Worm (Caenorhabditis elegans) whole organism, young adult: Measurements from ENCODE around the gene T20G5.13.
A peak's percentile ranks its signal among the peaks of the same experiment; 100 is the strongest.

ENCODE experiments used
- B0035.1 ChIP-seq: sonication (generic microtip); optimal IDR thresholded peaks from 2 replicates; lab custom pipeline; 2016; ENCODE audit warnings: missing genetic modification characterization, mild to moderate bottlenecking, missing compliant biosample characterization, missing genotype, missing genetic modification reagents
- F49E8.2 ChIP-seq: sonication (generic microtip); optimal IDR thresholded peaks from 3 replicates; lab custom pipeline; 2017; ENCODE audit warnings: missing genetic modification characterization, mild to moderate bottlenecking, missing compliant biosample characterization, antibody characterized with exemption, moderate library complexity; ENCODE audit not compliant: insufficient read depth
- F52B5.7 ChIP-seq: sonication (generic microtip); optimal IDR thresholded peaks from 2 replicates; lab custom pipeline; 2016; ENCODE audit warnings: mild to moderate bottlenecking, missing genetic modification characterization, missing compliant biosample characterization
- F57A8.1 ChIP-seq: fragments of 200-800 bp; sonication (Bioruptor generic); optimal IDR thresholded peaks from 2 replicates; lab custom pipeline; 2018; ENCODE audit warnings: mild to moderate bottlenecking, missing genetic modification characterization, moderate library complexity, missing compliant biosample characterization
- F57C9.4 ChIP-seq: sonication (generic microtip); optimal IDR thresholded peaks from 2 replicates; lab custom pipeline; 2017; ENCODE audit warnings: mild to moderate bottlenecking, missing genetic modification characterization, missing compliant biosample characterization
- Y95B8A.8 ChIP-seq: fragments of 200-800 bp; sonication (Bioruptor generic); IDR thresholded peaks from 2 replicates; pipeline ENCODE4 v1.3.6; 2022; ENCODE audit warnings: missing genetic modification reagents, missing genetic modification characterization, missing compliant biosample characterization
- ZK185.1 ChIP-seq: sonication (generic microtip); optimal IDR thresholded peaks from 2 replicates; lab custom pipeline; 2016; ENCODE audit warnings: mild to moderate bottlenecking, missing genetic modification characterization, missing compliant biosample characterization; ENCODE audit not compliant: poor library complexity, severe bottlenecking
- akir-1 ChIP-seq: fragments of 200-800 bp; sonication (Bioruptor generic); optimal IDR thresholded peaks from 2 replicates; lab custom pipeline; 2018; ENCODE audit warnings: mild to moderate bottlenecking, missing genetic modification characterization, moderate library complexity, missing compliant biosample characterization
- ama-1 ChIP-seq, 3 experiments: fragments of 150-350 bp in 1 of 3; sonication (generic microtip) in 2 of 3; optimal IDR thresholded peaks; 2 replicates each; lab custom pipeline; 2014 to 2018; ENCODE audit warnings: missing biosample characterization in 2 of 3, missing genetic modification characterization in 2 of 3, missing genetic modification reagents in 2 of 3
- ccch-3 ChIP-seq: fragments of 200-800 bp; sonication (Bioruptor generic); optimal IDR thresholded peaks from 2 replicates; lab custom pipeline; 2018; ENCODE audit warnings: mild to moderate bottlenecking, missing genetic modification characterization, missing compliant biosample characterization
- ceh-40 ChIP-seq: fragments of 200-800 bp; sonication (Bioruptor generic); IDR thresholded peaks from 2 replicates; pipeline ENCODE4 v1.3.6; 2022; ENCODE audit warnings: missing genetic modification characterization, missing compliant biosample characterization
- ceh-91 ChIP-seq: fragments of 200-800 bp; sonication (Bioruptor generic); IDR thresholded peaks from 2 replicates; pipeline ENCODE4 v1.3.6; 2022; ENCODE audit warnings: missing genetic modification reagents, missing genetic modification characterization, missing compliant biosample characterization
- chd-7 ChIP-seq: sonication (generic microtip); optimal IDR thresholded peaks from 2 replicates; lab custom pipeline; 2016; ENCODE audit warnings: mild to moderate bottlenecking, missing genetic modification characterization, moderate library complexity, missing compliant biosample characterization
- die-1 ChIP-seq: sonication (generic microtip); optimal IDR thresholded peaks from 2 replicates; lab custom pipeline; 2016; ENCODE audit warnings: missing genotype, mild to moderate bottlenecking, missing genetic modification characterization, missing compliant biosample characterization
- dpff-1 ChIP-seq: sonication (generic microtip); optimal IDR thresholded peaks from 2 replicates; lab custom pipeline; 2017; ENCODE audit warnings: mild to moderate bottlenecking, missing genetic modification characterization, missing compliant biosample characterization
- dpl-1 ChIP-seq: fragments of 150-350 bp; optimal IDR thresholded peaks from 2 replicates; lab custom pipeline; 2014; ENCODE audit warnings: missing biosample characterization, missing genetic modification reagents, missing genetic modification characterization
- efl-1 ChIP-seq: fragments of 150-350 bp; optimal IDR thresholded peaks from 2 replicates; lab custom pipeline; 2014; ENCODE audit warnings: missing biosample characterization, missing genetic modification reagents, missing genetic modification characterization
- ekl-4 ChIP-seq: fragments of 200-800 bp; sonication (Bioruptor generic); IDR thresholded peaks from 2 replicates; pipeline ENCODE4 v1.3.6; 2022; ENCODE audit warnings: missing genetic modification reagents, missing genetic modification characterization, missing compliant biosample characterization
- gei-17 ChIP-seq: fragments of 200-800 bp; sonication (Bioruptor generic); optimal IDR thresholded peaks from 2 replicates; lab custom pipeline; 2018; ENCODE audit warnings: mild to moderate bottlenecking, missing genetic modification characterization, missing compliant biosample characterization
- hmg-1.2 ChIP-seq: fragments of 200-800 bp; sonication (Bioruptor generic); IDR thresholded peaks from 2 replicates; pipeline ENCODE4 v1.3.6; 2022; ENCODE audit warnings: missing genetic modification reagents, missing genetic modification characterization, missing compliant biosample characterization
- hsf-1 ChIP-seq: fragments of 200-800 bp; sonication (Bioruptor generic); IDR thresholded peaks from 2 replicates; pipeline ENCODE4 v1.3.6; 2022; ENCODE audit warnings: missing genetic modification reagents, missing genetic modification characterization, missing compliant biosample characterization
- lin-35 ChIP-seq, 3 experiments: fragments of 150-350 bp in 2 of 3; sonication (generic microtip) in 1 of 3; optimal IDR thresholded peaks; 2 replicates each; lab custom pipeline; 2014 to 2018; ENCODE audit warnings: missing biosample characterization in 3 of 3, missing genetic modification characterization in 3 of 3, missing genetic modification reagents in 3 of 3
- madf-3 ChIP-seq: fragments of 200-800 bp; sonication (Bioruptor generic); IDR thresholded peaks from 2 replicates; pipeline ENCODE4 v1.3.6; 2022; ENCODE audit warnings: missing genetic modification reagents, missing genetic modification characterization, missing compliant biosample characterization
- madf-8 ChIP-seq: fragments of 200-800 bp; sonication (Bioruptor generic); conservative IDR thresholded peaks from 2 replicates; pipeline ENCODE4 v1.3.6; 2022; ENCODE audit warnings: missing genetic modification reagents, missing genetic modification characterization, missing compliant biosample characterization
- mcd-1 ChIP-seq: fragments of 200-800 bp; sonication (Bioruptor generic); IDR thresholded peaks from 2 replicates; pipeline ENCODE4 v1.3.6; 2022; ENCODE audit warnings: missing genetic modification reagents, missing genetic modification characterization, missing compliant biosample characterization
- nfya-1 ChIP-seq: sonication (generic microtip); optimal IDR thresholded peaks from 2 replicates; lab custom pipeline; 2017; ENCODE audit warnings: antibody characterized with exemption, missing compliant biosample characterization, missing genetic modification characterization, borderline replicate concordance; ENCODE audit not compliant: insufficient read depth
- nhr-27 ChIP-seq: fragments of 200-800 bp; sonication (Bioruptor generic); optimal IDR thresholded peaks from 2 replicates; lab custom pipeline; 2018; ENCODE audit warnings: mild to moderate bottlenecking, missing genetic modification characterization, moderate library complexity, missing compliant biosample characterization
- nhr-90 ChIP-seq: sonication (generic microtip); optimal IDR thresholded peaks from 2 replicates; lab custom pipeline; 2016; ENCODE audit warnings: missing genotype, mild to moderate bottlenecking, missing genetic modification characterization, missing compliant biosample characterization
- repo-1 ChIP-seq: sonication (generic microtip); optimal IDR thresholded peaks from 2 replicates; lab custom pipeline; 2017; ENCODE audit warnings: mild to moderate bottlenecking, missing genetic modification characterization, missing compliant biosample characterization
- rpc-1 ChIP-seq, 2 experiments: fragments of 150-350 bp in 1 of 2; sonication (generic microtip) in 1 of 2; optimal IDR thresholded peaks; 2 replicates each; lab custom pipeline; 2014 to 2018; ENCODE audit warnings: missing biosample characterization in 1 of 2, missing genetic modification characterization in 1 of 2, missing genetic modification reagents in 1 of 2, missing genotype in 1 of 2
- snpc-1.3 ChIP-seq: sonication (generic microtip); optimal IDR thresholded peaks from 2 replicates; lab custom pipeline; 2017; ENCODE audit warnings: missing genetic modification characterization, mild to moderate bottlenecking, missing compliant biosample characterization, antibody characterized with exemption, moderate library complexity, missing genotype, missing genetic modification reagents; ENCODE audit not compliant: insufficient read depth
- tbp1 ChIP-seq: fragments of 200-800 bp; sonication (Bioruptor generic); optimal IDR thresholded peaks from 2 replicates; lab custom pipeline; 2018; ENCODE audit warnings: mild to moderate bottlenecking, missing genetic modification characterization, missing compliant biosample characterization
- tlf-1 ChIP-seq: fragments of 200-800 bp; sonication (Bioruptor generic); optimal IDR thresholded peaks from 2 replicates; lab custom pipeline; 2018; ENCODE audit warnings: mild to moderate bottlenecking, missing genetic modification characterization, missing compliant biosample characterization
- zim-3 ChIP-seq: sonication (generic microtip); optimal IDR thresholded peaks from 2 replicates; lab custom pipeline; 2017; ENCODE audit warnings: mild to moderate bottlenecking, missing genetic modification characterization, moderate library complexity, missing compliant biosample characterization

The T20G5.13 gene

DNA sequence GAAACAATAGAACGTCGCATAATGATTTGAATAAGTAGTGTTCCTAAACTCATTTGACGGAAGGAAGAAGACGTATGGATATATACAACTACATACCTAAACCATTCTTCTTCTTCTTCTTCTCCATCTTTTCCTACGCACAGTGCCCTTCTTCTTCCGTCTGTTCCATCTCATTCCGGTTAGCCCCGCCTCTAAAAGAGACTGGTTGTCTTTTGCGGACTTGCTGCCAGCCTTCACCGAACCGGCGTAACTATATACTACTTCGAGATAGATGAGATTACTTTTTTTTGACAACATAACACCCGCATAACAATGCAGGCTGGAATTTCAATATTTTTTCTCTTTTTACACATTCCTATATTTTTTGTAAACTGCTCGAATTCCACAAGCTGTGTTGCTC lies 40.8 kb downstream of the T20G5.13 start, which contains the start of the genes K08E5.5 and mua-3:
K08E5.5 (minus strand) TSS at position 101 of the 400 bp plus-strand sequence.
mua-3 (plus strand) TSS at position 313 of the 400 bp plus-strand sequence.
- TF ChIP-seq die-1 (no peak), rpc-1 (optimal IDR thresholded peaks at IDR 0.05; lab: Kevin White, UChicago) (no peak), rpc-1 (tag; optimal IDR thresholded peaks at IDR 0.05; lab: Kevin White, UChicago) (no peak), F57C9.4 (no peak), hsf-1 (GFP tag; lab: Robert Waterston, UW) (no peak), ekl-4 (GFP tag; lab: Robert Waterston, UW) (no peak), ama-1 (optimal IDR thresholded peaks at IDR 0.05; lab: Kevin White, UChicago) (no peak), ama-1 (GFP tag; optimal IDR thresholded peaks at IDR 0.05; lab: Kevin White, UChicago) (no peak), F57A8.1 (no peak), snpc-1.3 (tag; lab: Kevin White, UChicago) (no peak), repo-1 (tag; lab: Kevin White, UChicago) (no peak), efl-1 (GFP tag; lab: Kevin White, UChicago) (no peak), zim-3 (tag; lab: Kevin White, UChicago) (no peak), nfya-1 (tag; lab: Kevin White, UChicago) (no peak), F49E8.2 (tag; lab: Kevin White, UChicago) (no peak), ceh-40 (GFP tag; lab: Robert Waterston, UW) (no peak), madf-3 (GFP tag; lab: Robert Waterston, UW) (no peak), lin-35 (GFP tag; optimal IDR thresholded peaks at IDR 0.05; lab: Kevin White, UChicago) (no peak), chd-7 (tag; lab: Kevin White, UChicago) (no peak), ceh-91 (no peak), B0035.1 (tag; lab: Kevin White, UChicago) (no peak), ZK185.1 (tag; lab: Kevin White, UChicago) (no peak)

DNA sequence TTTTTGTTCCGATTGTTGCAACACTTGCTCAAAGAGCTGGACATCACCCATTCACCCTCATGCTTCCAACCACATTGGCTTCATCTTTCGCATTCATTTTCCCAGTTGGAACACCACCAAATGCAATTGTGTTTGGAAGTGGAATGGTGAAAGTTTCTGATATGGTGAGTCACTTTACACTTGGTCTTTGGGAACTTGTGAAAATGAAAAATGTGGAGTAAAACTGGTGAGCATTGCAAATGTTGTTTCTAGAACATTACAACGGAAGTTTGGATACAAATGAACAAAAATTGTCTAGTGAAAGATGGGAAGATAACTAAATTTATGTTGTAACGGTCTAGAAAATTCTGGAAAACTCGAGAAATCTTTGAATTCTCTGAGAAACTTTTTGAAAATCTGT lies 44.9 kb downstream of the T20G5.13 start:
- TF ChIP-seq gei-17 (no peak), tbp1 (GFP tag; lab: Kevin White, UChicago) (no peak), nhr-90 (no peak), akir-1 (GFP tag; lab: Kevin White, UChicago) (no peak), ccch-3 (GFP tag; lab: Kevin White, UChicago) (no peak), hsf-1 (GFP tag; lab: Robert Waterston, UW) (no peak), dpff-1 (tag; lab: Kevin White, UChicago) (no peak), madf-8 (GFP tag; lab: Robert Waterston, UW) (no peak), hmg-1.2 (GFP tag; lab: Robert Waterston, UW) (no peak), nhr-27 (no peak), F52B5.7 (tag; lab: Kevin White, UChicago) (no peak), Y95B8A.8 (GFP tag; lab: Robert Waterston, UW) (no peak), tlf-1 (GFP tag; lab: Kevin White, UChicago) (no peak), mcd-1 (GFP tag; lab: Robert Waterston, UW) (no peak)

DNA sequence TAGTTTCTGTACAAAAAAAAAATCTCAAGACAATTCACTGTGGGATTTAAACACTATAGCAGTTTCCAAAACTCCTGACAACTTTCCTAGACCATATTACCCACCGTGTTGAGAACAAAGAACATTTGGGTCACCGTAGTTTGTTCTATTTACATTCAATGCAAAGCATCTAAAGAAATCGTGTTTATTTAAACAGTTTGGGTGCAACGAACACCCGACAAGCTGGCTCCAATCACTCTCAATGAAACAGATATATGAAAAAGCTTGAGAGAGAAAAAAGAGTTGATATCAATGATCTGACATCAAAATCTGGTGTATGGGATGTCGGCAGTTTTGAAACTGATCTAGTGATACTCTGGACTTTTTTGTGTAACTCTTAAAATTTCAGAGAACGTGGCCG lies 46.1 kb downstream of the T20G5.13 start:
- TF ChIP-seq dpl-1 (GFP tag; lab: Kevin White, UChicago), result no peak
- peak; percentile 4 for TF ChIP-seq zim-3 (tag; lab: Kevin White, UChicago)
- TF ChIP-seq, all 124 proteins: peak for 1
